Worm (Caenorhabditis elegans): Measurements from ENCODE around the gene spk-1.

The spk-1 gene

DNA sequence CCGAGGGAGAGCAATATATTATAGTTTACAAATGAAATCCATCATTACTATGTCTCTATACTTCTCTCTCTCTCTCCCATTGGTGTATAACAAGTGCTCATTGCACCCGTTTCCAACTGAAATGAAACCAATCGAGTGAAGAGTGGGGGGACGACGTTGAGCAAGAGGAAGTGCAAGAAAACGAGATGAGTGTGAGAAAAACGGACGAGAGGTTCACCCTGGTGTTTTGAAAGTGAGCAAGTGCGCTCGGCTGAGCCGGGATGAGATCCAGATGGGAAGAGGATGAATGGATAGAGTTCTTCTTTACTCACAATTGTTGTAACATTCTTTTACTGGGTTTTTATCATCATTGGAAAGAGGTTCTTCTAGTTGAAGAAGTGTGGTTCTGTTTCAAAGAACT, 27.3 kb downstream of the spk-1 start:
- no peak for TF ChIP-seq ets-4 (GFP tag; optimal IDR thresholded peaks at IDR 0.05)
- peak in 1 of 3 experiments; percentile 19 for TF ChIP-seq lin-35 (GFP tag; optimal IDR thresholded peaks at IDR 0.05)
- TF ChIP-seq aptf-2 (GFP tag; conservative IDR thresholded peaks at IDR 0.05): no peak
- peak; percentile 20 for TF ChIP-seq ceh-27 (GFP tag; optimal IDR thresholded peaks at IDR 0.05)
- 0 out of 2 replicates have a peak, but pooled peaks have one; percentile 25 for TF ChIP-seq mcd-1 (GFP tag; IDR thresholded peaks at IDR 0.05)

- TF ChIP-seq ZK185.1 (tag; optimal IDR thresholded peaks at IDR 0.05; ENCODE audit: poor library complexity, severe bottlenecking): no peak
- no peak for TF ChIP-seq nfyb-1 (GFP tag; IDR thresholded peaks at IDR 0.05)
- no peak for TF ChIP-seq madf-8 (GFP tag; conservative IDR thresholded peaks at IDR 0.05)
- TF ChIP-seq ztf-26 (tag; optimal IDR thresholded peaks at IDR 0.05): no peak
- TF ChIP-seq ztf-6 (GFP tag; IDR thresholded peaks at IDR 0.05): no peak
- TF ChIP-seq F55B11.4 (tag; optimal IDR thresholded peaks at IDR 0.05; ENCODE audit: borderline replicate concordance, insufficient read depth): no peak
- no peak for TF ChIP-seq dpff-1 (tag; optimal IDR thresholded peaks at IDR 0.05)
- no peak for TF ChIP-seq attf-5 (GFP tag; optimal IDR thresholded peaks at IDR 0.05)
- TF ChIP-seq ceh-40 (GFP tag; IDR thresholded peaks at IDR 0.05): no peak
- no peak for TF ChIP-seq fkh-3 (tag; optimal IDR thresholded peaks at IDR 0.05)
- TF ChIP-seq ceh-27 (GFP tag; optimal IDR thresholded peaks at IDR 0.05): no peak
- TF ChIP-seq B0336.3 (GFP tag; IDR thresholded peaks at IDR 0.05): no peak
- TF ChIP-seq C06A6.2 (GFP tag; conservative IDR thresholded peaks at IDR 0.05): no peak
- TF ChIP-seq lag-1 (GFP tag; IDR thresholded peaks at IDR 0.05): no peak
Observed at ce11 chrIII:9485373-9485772, 29.0 kb downstream of the spk-1 start, which contains the start of gene bre-3. Gene bre-3 (minus strand): TSS chrIII:9485473.

DNA sequence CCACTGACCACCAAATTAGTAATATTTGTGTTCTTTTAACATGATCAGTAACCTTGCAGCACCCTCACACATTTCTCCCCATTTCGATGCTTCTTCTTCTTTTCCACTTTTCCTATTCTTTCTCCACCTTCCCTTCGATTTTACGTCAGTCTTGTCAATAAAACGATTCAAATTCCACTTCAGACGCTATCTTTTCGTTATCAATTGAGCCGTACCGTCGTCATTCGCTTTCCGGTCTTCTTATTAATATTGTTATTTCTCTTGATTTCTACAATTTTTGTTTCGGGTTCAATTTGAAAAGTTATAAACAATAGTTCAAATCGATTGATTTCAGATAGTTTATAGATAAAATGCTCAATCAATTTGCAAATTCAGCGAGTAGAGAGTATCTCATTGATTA, 31.0 kb downstream of the spk-1 start:
- no peak for TF ChIP-seq xnd-1 (tag; optimal IDR thresholded peaks at IDR 0.05)
- TF ChIP-seq nhr-80 (tag; optimal IDR thresholded peaks at IDR 0.05): peak; percentile 55

ce11 chrIII:9488027-9488426, 31.6 kb downstream of the spk-1 start:
- TF ChIP-seq nhr-90 (tag; optimal IDR thresholded peaks at IDR 0.05) (no peak), let-607 (tag; optimal IDR thresholded peaks at IDR 0.05) (no peak), F22D6.2 (tag; optimal IDR thresholded peaks at IDR 0.05) (no peak), bed-2 (GFP tag; IDR thresholded peaks at IDR 0.05) (no peak), sptf-2 (GFP tag; optimal IDR thresholded peaks at IDR 0.05) (no peak), K11D2.4 (GFP tag; IDR thresholded peaks at IDR 0.05) (no peak), madf-8 (GFP tag; conservative IDR thresholded peaks at IDR 0.05) (peak; percentile 73), B0019.2 (GFP tag; conservative IDR thresholded peaks at IDR 0.05) (no peak), nfya-1 (tag; optimal IDR thresholded peaks at IDR 0.05; ENCODE audit: borderline replicate concordance, insufficient read depth) (no peak), T26A5.8 (tag; optimal IDR thresholded peaks at IDR 0.05) (no peak), lsl-1 (GFP tag; optimal IDR thresholded peaks at IDR 0.05) (peak; percentile 70), Y95B8A.8 (GFP tag; IDR thresholded peaks at IDR 0.05) (no peak), ccch-3 (GFP tag; optimal IDR thresholded peaks at IDR 0.05) (no peak), lin-40 (tag; optimal IDR thresholded peaks at IDR 0.05) (no peak)

DNA sequence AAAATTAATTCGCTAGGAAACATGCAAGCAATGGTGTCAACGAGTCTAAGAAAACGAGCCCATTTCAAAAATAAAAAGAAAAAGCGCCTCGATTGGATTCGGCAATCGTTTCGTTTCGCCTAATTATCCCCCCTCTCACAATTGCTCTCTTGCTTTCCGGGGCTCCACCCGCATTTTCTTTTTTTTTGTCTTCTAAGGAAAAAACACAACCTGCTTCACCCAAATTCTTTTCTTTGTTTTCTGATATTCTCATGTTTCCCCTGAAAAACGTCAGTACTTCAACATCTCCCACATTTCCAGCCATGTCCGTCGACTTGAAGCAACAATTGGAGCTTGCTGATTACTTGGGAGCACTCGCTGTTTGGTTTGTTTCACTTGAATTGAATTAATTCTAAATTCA, 32.0 kb downstream of the spk-1 start, which contains the start of gene nlp-36:
Gene nlp-36, plus strand, starts transcription at position 301 of the 400 bp plus-strand sequence.
- TF ChIP-seq him-1 (tag; optimal IDR thresholded peaks at IDR 0.05): peak; percentile 9
- TF ChIP-seq athp-1 (tag; optimal IDR thresholded peaks at IDR 0.05): no peak
